Worm (Caenorhabditis elegans) whole organism, dauer: ENCODE measurements around the gene srw-117.

ENCODE experiments used
- unc-62 ChIP-seq: sonication (generic microtip); optimal IDR thresholded peaks from 2 replicates; lab custom pipeline; 2017; ENCODE audit warnings: missing biosample characterization, missing genetic modification reagents, missing genetic modification characterization

srw-117 gene

ce11 chrV:2983351-2983750 is at the start of gene srw-117:
srw-117 (minus strand) TSS chrV:2983451.
- TF ChIP-seq unc-62 (GFP tag; lab: Kevin White, UChicago): no peak

DNA sequence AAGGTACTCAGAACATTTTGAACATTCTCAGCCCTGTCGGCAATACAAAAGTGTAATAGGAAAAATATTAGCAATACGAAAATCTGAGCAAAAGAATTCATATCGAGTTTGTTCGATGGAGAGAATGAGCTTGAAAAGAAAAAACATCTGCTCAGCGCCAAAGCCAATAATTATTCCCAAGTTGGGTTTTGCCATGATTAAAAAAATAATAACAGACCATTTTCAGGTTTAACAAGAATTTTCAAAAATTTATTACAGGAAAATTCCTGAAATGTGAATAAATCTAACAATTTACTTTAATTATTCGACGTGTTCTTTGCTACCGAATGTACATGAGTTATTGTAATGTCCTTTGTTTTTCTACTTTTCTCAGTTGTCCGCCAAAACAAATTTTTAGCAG is 49.1 kb upstream of the srw-117 start, which contains the start of gene irld-38:
Gene irld-38, minus strand, starts transcription at position 101 of the 400 bp plus-strand sequence.
- no peak for TF ChIP-seq unc-62 (GFP tag; lab: Kevin White, UChicago)

- no peak for TF ChIP-seq unc-62 (GFP tag; lab: Kevin White, UChicago)
Measured at ce11 chrV:3028205-3028604, 45.0 kb upstream of the srw-117 start, which contains the start of gene asp-7. asp-7 (plus strand) TSS chrV:3028285.

DNA sequence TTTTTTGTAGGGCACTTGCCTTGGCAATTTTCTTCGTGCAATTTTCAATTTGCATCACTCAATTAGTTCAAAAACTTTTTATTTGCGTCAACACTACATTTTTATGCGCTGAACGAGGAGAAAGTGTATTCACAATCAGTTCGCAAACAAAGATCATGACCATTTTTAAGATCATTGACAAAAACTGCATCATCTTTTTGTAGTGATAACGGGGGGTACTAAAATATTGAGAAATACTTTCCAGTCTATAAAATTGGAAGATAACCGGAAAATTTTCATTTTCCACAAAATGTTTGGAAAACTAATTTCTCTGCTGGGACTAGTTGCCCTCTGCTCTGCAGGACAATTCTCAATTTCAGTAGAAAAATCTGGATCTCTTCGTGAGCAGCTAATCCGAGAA is 41.0 kb upstream of the srw-117 start, which contains the start of gene asp-8:
Gene asp-8, plus strand, starts transcription at position 276 of the 400 bp plus-strand sequence.
- no peak for TF ChIP-seq unc-62 (GFP tag; lab: Kevin White, UChicago)

- TF ChIP-seq unc-62 (GFP tag; lab: Kevin White, UChicago): no peak
Measured at ce11 chrV:3021306-3021705, 38.1 kb upstream of the srw-117 start, which contains the start of gene irld-12. irld-12 (minus strand) TSS chrV:3021406.

ce11 chrV:3017930-3018329 is 34.7 kb upstream of the srw-117 start:
- TF ChIP-seq unc-62 (GFP tag; lab: Kevin White, UChicago): no peak

ce11 chrV:3014185-3014584 is 30.9 kb upstream of the srw-117 start, which contains the start of gene K12D9.1:
K12D9.1 (plus strand) TSS chrV:3014485.
- TF ChIP-seq unc-62 (GFP tag; lab: Kevin White, UChicago): no peak

DNA sequence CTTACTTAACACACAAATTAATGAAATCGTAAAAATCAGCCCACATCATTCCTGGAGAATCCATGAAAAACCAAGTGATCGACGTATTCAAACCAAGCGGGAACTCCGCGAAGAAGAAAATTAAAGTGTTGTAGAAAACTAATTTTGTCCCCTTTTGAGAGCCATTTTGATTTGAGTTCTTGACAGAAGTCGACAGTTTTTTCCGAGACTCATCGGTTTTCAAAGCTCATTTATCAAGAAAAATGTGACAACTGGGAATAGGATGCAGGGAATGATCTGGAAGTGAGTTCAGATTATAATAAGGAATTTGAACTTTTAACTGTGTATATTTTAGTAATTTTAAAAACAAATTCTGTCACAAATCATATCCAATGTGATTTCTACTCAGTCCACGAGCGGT is 28.1 kb upstream of the srw-117 start, which contains the start of gene srw-135:
Gene srw-135, minus strand, starts transcription at position 101 of the 400 bp plus-strand sequence.
- TF ChIP-seq unc-62 (GFP tag; lab: Kevin White, UChicago): no peak

- no peak for TF ChIP-seq unc-62 (GFP tag; lab: Kevin White, UChicago)
Measured at ce11 chrV:3010468-3010867, 27.2 kb upstream of the srw-117 start, which contains the start of gene srw-136. srw-136 (minus strand) TSS chrV:3010568.

DNA sequence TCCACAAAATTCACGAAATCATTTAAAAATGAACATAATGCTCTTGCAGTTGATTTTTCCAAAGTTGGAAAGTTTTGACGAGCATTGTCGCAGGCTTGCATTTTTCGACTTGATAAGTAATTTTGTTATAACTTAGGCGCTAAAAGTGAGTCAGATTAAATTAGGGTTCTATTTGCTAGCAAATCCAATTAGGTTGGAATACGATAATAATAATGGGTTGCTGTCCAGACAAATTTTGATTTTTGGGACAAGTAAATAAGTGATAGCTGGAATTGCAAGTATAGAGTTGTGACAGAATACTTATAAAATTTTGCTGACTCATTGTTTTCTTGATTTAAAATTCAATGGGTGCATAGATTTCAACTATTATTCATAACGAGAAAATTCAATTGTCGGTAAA is 22.7 kb upstream of the srw-117 start, which contains the start of gene srw-112:
Gene srw-112, minus strand, starts transcription at position 101 of the 400 bp plus-strand sequence.
- TF ChIP-seq unc-62 (GFP tag; lab: Kevin White, UChicago): no peak

- TF ChIP-seq unc-62 (GFP tag; lab: Kevin White, UChicago): no peak
Measured at ce11 chrV:2999736-3000135, 16.5 kb upstream of the srw-117 start, which contains the start of gene srw-119. srw-119 (minus strand) TSS chrV:2999836.

DNA sequence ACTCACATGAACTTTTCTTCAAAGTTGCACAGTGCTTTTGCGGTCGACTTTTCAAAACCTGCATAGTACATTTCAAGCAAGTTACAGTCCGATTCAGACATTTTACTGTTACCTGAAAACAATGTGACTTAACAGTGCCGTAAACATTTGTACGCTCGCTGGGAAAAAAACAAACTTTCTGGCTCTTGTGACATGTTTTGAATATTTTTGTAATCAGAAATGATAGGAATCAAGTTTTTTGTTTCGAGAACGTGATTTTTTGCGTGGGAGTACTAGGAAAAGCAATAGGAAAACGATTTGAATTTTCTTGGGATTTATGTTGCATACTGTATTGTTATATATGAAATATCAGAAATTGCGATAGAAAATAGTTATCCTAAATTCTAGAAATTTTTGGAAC is 12.9 kb upstream of the srw-117 start, which contains the start of gene srw-120:
Gene srw-120, minus strand, starts transcription at position 101 of the 400 bp plus-strand sequence.
- no peak for TF ChIP-seq unc-62 (GFP tag; lab: Kevin White, UChicago)

ce11 chrV:2993816-2994215 is 10.6 kb upstream of the srw-117 start, which contains the start of gene srw-115:
srw-115 (minus strand) TSS chrV:2993916.
- no peak for TF ChIP-seq unc-62 (GFP tag; lab: Kevin White, UChicago)

DNA sequence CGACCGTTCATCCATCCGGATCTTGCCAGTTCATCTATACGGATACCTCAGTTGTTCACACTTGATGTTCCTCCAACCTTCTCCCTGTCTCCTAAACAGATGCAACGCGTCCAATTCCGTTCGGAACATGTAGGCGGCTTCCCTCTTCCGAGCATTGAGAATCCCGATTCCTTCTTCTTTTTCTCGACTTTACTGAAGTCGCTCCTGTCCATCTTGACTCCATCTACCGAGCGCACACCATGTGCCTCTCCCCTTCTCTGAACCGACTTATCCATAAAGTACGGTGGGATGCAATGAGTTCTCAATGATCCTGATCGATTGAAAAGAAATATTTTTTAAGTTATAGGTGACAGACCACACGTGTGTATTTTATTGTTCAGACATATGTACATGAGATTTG is 8.8 kb upstream of the srw-117 start:
- no peak for TF ChIP-seq unc-62 (GFP tag; lab: Kevin White, UChicago)

ce11 chrV:2991485-2991884 is 8.2 kb upstream of the srw-117 start, which contains the start of gene srw-121:
srw-121 (minus strand) TSS chrV:2991585.
- TF ChIP-seq unc-62 (GFP tag; lab: Kevin White, UChicago): no peak

DNA sequence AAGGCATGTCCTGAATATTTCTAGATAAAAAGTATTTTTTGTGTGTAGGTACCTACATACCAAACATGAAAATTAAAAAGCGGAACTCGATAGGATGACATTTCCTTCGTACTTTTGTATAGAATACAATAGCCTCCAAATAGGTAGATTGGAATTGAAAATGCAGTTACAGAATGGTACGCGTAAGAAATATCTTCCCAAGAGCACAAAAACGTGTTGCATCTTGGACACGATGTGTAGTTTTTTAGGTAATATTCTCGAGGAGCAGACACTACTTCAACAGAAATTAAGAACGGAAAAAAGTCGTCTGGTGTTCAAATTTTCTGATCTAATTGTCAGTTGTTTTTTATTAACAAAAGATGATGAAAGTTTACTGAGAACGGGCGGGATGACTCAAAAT is 4.2 kb upstream of the srw-117 start, which contains the start of gene srh-85:
Gene srh-85, minus strand, starts transcription at position 101 of the 400 bp plus-strand sequence.
- no peak for TF ChIP-seq unc-62 (GFP tag; lab: Kevin White, UChicago)

- no peak for TF ChIP-seq unc-62 (GFP tag; lab: Kevin White, UChicago)
Measured at ce11 chrV:2985309-2985708, 2.1 kb upstream of the srw-117 start, which contains the start of gene srw-139. srw-139 (minus strand) TSS chrV:2985409.
